Worm (Caenorhabditis elegans): Measurements from ENCODE around the gene C06E4.2.
"Not testable (repeated sequence)": the region's sequence is repeated elsewhere in the genome, so short reads cannot be mapped to it uniquely, and the experiment has no call there.

The C06E4.2 gene

ce11 chrIV:7246553-7246952 is 30.2 kb upstream of the C06E4.2 start, which contains the start of gene col-114:
Gene col-114, minus strand, starts transcription at chrIV:7246653.
- no peak for TF ChIP-seq ceh-36 (tag; optimal IDR thresholded peaks at IDR 0.05)
- no peak for TF ChIP-seq hmg-4 (GFP tag; optimal IDR thresholded peaks at IDR 0.05)
- TF ChIP-seq tbx-37 (GFP tag; conservative IDR thresholded peaks at IDR 0.05): no peak
- TF ChIP-seq tra-4 (tag; optimal IDR thresholded peaks at IDR 0.05): no peak
- TF ChIP-seq tbx-11 (GFP tag; IDR thresholded peaks at IDR 0.05): no peak
- TF ChIP-seq ceh-13 (GFP tag; optimal IDR thresholded peaks at IDR 0.05): no peak
- TF ChIP-seq hmbx-1 (tag; optimal IDR thresholded peaks at IDR 0.05): no peak
- no peak for TF ChIP-seq hnd-1 (tag; optimal IDR thresholded peaks at IDR 0.05)
- TF ChIP-seq scrt-1 (GFP tag; IDR thresholded peaks at IDR 0.05): no peak
- TF ChIP-seq aly-1 (tag; optimal IDR thresholded peaks at IDR 0.05): no peak
- no peak for TF ChIP-seq F13C5.2 (tag; optimal IDR thresholded peaks at IDR 0.05)
- no peak for TF ChIP-seq pes-1 (GFP tag; IDR thresholded peaks at IDR 0.05)
- TF ChIP-seq flt-1 (GFP tag; IDR thresholded peaks at IDR 0.05): no peak

ce11 chrIV:7247243-7247642 is 29.5 kb upstream of the C06E4.2 start, which contains the start of gene D2024.1:
Gene D2024.1, plus strand, starts transcription at chrIV:7247543.
- TF ChIP-seq B0310.2 (tag; optimal IDR thresholded peaks at IDR 0.05); ama-1 (optimal IDR thresholded peaks at IDR 0.05); F13C5.2 (tag; optimal IDR thresholded peaks at IDR 0.05): not testable (repeated sequence)

ce11 chrIV:7250158-7250557 is 26.6 kb upstream of the C06E4.2 start, which contains the start of gene D2024.18:
Gene D2024.18, plus strand, starts transcription at chrIV:7250458.
- no peak for TF ChIP-seq B0310.2 (tag; optimal IDR thresholded peaks at IDR 0.05)
- no peak for TF ChIP-seq ceh-36 (tag; optimal IDR thresholded peaks at IDR 0.05)
- no peak for TF ChIP-seq flt-1 (GFP tag; IDR thresholded peaks at IDR 0.05)
- TF ChIP-seq tbx-11 (GFP tag; IDR thresholded peaks at IDR 0.05): no peak
- TF ChIP-seq hmbx-1 (tag; optimal IDR thresholded peaks at IDR 0.05): no peak
- no peak for TF ChIP-seq tbx-37 (GFP tag; conservative IDR thresholded peaks at IDR 0.05)

DNA sequence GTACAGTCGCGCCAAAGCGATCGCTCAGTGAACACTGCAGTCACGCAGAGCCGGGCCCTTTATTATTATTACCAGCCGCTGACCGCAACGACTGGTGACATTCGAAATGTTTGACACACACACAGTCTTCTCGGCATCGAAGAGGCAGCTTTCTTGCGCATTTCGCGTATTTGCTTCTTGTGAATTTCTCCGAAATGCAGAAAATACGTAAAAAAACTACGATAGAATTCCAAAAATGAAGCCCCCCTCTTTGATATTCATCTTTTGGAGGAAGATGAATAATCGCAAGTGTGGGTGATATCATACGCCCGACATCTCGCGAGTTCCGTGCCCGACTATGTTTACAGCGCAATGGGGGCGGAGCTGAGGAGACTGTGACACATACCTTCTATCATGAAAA is 23.5 kb upstream of the C06E4.2 start:
- no peak for TF ChIP-seq B0310.2 (tag; optimal IDR thresholded peaks at IDR 0.05)
- TF ChIP-seq hmg-4 (GFP tag; optimal IDR thresholded peaks at IDR 0.05): no peak
- no peak for TF ChIP-seq sea-1 (GFP tag; conservative IDR thresholded peaks at IDR 0.05)
- TF ChIP-seq aly-1 (tag; optimal IDR thresholded peaks at IDR 0.05): no peak
- no peak for TF ChIP-seq ceh-13 (GFP tag; optimal IDR thresholded peaks at IDR 0.05)
- TF ChIP-seq ama-1 (optimal IDR thresholded peaks at IDR 0.05): no peak
- no peak for TF ChIP-seq tbx-37 (GFP tag; conservative IDR thresholded peaks at IDR 0.05)
- TF ChIP-seq hmbx-1 (tag; optimal IDR thresholded peaks at IDR 0.05): no peak
- TF ChIP-seq tbx-11 (GFP tag; IDR thresholded peaks at IDR 0.05): no peak
- no peak for TF ChIP-seq pes-1 (GFP tag; IDR thresholded peaks at IDR 0.05)
- TF ChIP-seq ceh-36 (tag; optimal IDR thresholded peaks at IDR 0.05): no peak
- no peak for TF ChIP-seq flt-1 (GFP tag; IDR thresholded peaks at IDR 0.05)

- not testable (repeated sequence) for TF ChIP-seq hnd-1 (tag; optimal IDR thresholded peaks at IDR 0.05); pes-1 (GFP tag; IDR thresholded peaks at IDR 0.05); ceh-13 (GFP tag; optimal IDR thresholded peaks at IDR 0.05)
Observed at ce11 chrIV:7254690-7255089, 22.1 kb upstream of the C06E4.2 start, which contains the start of gene C06E4.5. Gene C06E4.5, plus strand, starts transcription at chrIV:7254990.

- TF ChIP-seq scrt-1 (GFP tag; IDR thresholded peaks at IDR 0.05) (no peak), ceh-13 (GFP tag; optimal IDR thresholded peaks at IDR 0.05) (no peak), tbx-11 (GFP tag; IDR thresholded peaks at IDR 0.05) (no peak), hmg-4 (GFP tag; optimal IDR thresholded peaks at IDR 0.05) (no peak), F13C5.2 (tag; optimal IDR thresholded peaks at IDR 0.05) (no peak), aly-1 (tag; optimal IDR thresholded peaks at IDR 0.05) (no peak), hnd-1 (tag; optimal IDR thresholded peaks at IDR 0.05) (no peak), tra-4 (tag; optimal IDR thresholded peaks at IDR 0.05) (no peak), flt-1 (GFP tag; IDR thresholded peaks at IDR 0.05) (no peak), B0310.2 (tag; optimal IDR thresholded peaks at IDR 0.05) (no peak), hmbx-1 (tag; optimal IDR thresholded peaks at IDR 0.05) (no peak), ama-1 (optimal IDR thresholded peaks at IDR 0.05) (no peak), ceh-36 (tag; optimal IDR thresholded peaks at IDR 0.05) (no peak), pes-1 (GFP tag; IDR thresholded peaks at IDR 0.05) (no peak), sea-1 (GFP tag; conservative IDR thresholded peaks at IDR 0.05) (no peak), tbx-37 (GFP tag; conservative IDR thresholded peaks at IDR 0.05) (no peak), ets-7 (tag; optimal IDR thresholded peaks at IDR 0.05) (no peak)
Observed at ce11 chrIV:7258253-7258652, 18.5 kb upstream of the C06E4.2 start, which contains the start of gene C06E4.6. Gene C06E4.6, minus strand, starts transcription at chrIV:7258303.

DNA sequence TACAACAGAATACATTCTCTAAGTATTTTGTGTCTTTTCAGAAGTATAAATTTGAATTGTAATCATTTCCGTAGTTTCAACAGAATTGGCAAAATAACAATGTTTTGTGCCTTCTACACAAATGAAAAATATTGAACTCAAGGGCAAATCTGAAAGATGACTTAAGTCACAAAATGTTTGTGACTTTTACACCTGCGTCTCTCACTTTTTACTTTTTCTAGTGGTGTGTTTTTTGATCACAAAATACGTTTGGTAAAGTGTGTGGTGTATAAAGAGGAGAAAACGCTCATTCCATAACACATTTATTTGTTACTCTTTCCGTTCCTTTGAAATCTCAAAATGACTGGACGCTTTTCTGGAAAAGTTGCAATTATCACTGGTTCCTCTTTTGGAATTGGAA is 16.2 kb upstream of the C06E4.2 start, which contains the start of gene C06E4.3:
TSS of gene C06E4.3 (plus strand) at position 289 of the 400 bp plus-strand sequence.
- TF ChIP-seq aly-1 (tag; optimal IDR thresholded peaks at IDR 0.05) (no peak), tbx-11 (GFP tag; IDR thresholded peaks at IDR 0.05) (no peak), tbx-37 (GFP tag; conservative IDR thresholded peaks at IDR 0.05) (no peak), ama-1 (optimal IDR thresholded peaks at IDR 0.05) (no peak), tra-4 (tag; optimal IDR thresholded peaks at IDR 0.05) (no peak), scrt-1 (GFP tag; IDR thresholded peaks at IDR 0.05) (no peak), pes-1 (GFP tag; IDR thresholded peaks at IDR 0.05) (no peak), sea-1 (GFP tag; conservative IDR thresholded peaks at IDR 0.05) (no peak), B0310.2 (tag; optimal IDR thresholded peaks at IDR 0.05) (no peak), ceh-36 (tag; optimal IDR thresholded peaks at IDR 0.05) (no peak), hmbx-1 (tag; optimal IDR thresholded peaks at IDR 0.05) (no peak), hmg-4 (GFP tag; optimal IDR thresholded peaks at IDR 0.05) (no peak), flt-1 (GFP tag; IDR thresholded peaks at IDR 0.05) (no peak), hnd-1 (tag; optimal IDR thresholded peaks at IDR 0.05) (no peak), F13C5.2 (tag; optimal IDR thresholded peaks at IDR 0.05) (no peak)

DNA sequence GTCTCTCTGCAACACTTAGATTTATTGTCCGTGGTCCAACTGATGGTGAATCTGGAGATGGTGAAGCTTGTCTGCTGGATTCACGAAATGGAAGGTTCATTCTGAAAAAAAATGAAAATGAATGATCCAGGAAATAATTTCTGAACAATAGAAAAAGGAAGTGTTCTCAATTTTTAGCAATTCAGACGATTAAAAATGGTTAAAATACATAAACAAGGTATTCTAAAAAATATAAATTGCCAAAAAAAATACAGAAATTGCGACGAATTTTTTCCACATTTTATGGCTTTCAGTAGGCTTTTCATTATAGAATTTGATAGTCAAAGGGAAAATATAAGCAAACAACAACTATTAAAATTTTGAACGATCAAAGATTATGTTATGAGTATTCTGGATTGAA is 13.6 kb upstream of the C06E4.2 start, which contains the start of gene glb-2:
TSS of gene glb-2 (minus strand) at position 101 of the 400 bp plus-strand sequence.
- no peak for TF ChIP-seq scrt-1 (GFP tag; IDR thresholded peaks at IDR 0.05)
- TF ChIP-seq hmbx-1 (tag; optimal IDR thresholded peaks at IDR 0.05): no peak
- TF ChIP-seq tbx-37 (GFP tag; conservative IDR thresholded peaks at IDR 0.05): no peak
- no peak for TF ChIP-seq tra-4 (tag; optimal IDR thresholded peaks at IDR 0.05)
- TF ChIP-seq sea-1 (GFP tag; conservative IDR thresholded peaks at IDR 0.05): no peak
- no peak for TF ChIP-seq aly-1 (tag; optimal IDR thresholded peaks at IDR 0.05)
- no peak for TF ChIP-seq F13C5.2 (tag; optimal IDR thresholded peaks at IDR 0.05)
- no peak for TF ChIP-seq ets-7 (tag; optimal IDR thresholded peaks at IDR 0.05)
- TF ChIP-seq B0310.2 (tag; optimal IDR thresholded peaks at IDR 0.05): no peak
- TF ChIP-seq flt-1 (GFP tag; IDR thresholded peaks at IDR 0.05): no peak
